Worm (Caenorhabditis elegans): ENCODE data around the gene C37C3.12.

C37C3.12 gene

DNA sequence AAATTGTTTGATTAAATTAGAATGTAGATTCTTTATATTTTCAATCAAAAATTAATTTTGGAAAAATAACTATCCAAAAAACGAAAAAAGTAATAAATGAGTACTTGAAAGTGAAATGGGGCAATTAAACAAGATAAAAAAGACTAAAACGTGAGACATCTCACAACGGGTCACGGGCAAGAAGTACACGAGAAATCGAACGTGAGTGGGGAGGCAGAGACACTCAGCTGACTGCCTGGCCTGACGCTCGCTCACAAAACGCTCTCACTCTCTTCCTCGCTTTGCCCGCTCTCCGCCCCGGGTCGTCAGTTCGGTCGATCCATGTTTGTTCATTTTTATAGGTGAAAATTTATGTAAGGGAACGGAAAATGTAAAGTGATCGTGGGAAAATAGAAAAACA, 8.9 kb upstream of the C37C3.12 start (continued):
- no peak for TF ChIP-seq pbrm-1 (GFP tag; IDR thresholded peaks at IDR 0.05)
- TF ChIP-seq somi-1 (GFP tag; optimal IDR thresholded peaks at IDR 0.05), result no peak
- no peak for TF ChIP-seq snpc-4 (GFP tag; optimal IDR thresholded peaks at IDR 0.05)
- TF ChIP-seq snpc-4 (tag; optimal IDR thresholded peaks at IDR 0.05), result peak in 1 of 4 experiments; percentile 8
- no peak for TF ChIP-seq mxl-1 (tag; optimal IDR thresholded peaks at IDR 0.05)
- TF ChIP-seq ets-4 (GFP tag; optimal IDR thresholded peaks at IDR 0.05), result no peak
- peak; percentile 2 for TF ChIP-seq atf-7 (tag; optimal IDR thresholded peaks at IDR 0.05)
- TF ChIP-seq lag-1 (GFP tag; IDR thresholded peaks at IDR 0.05), result no peak
- no peak for TF ChIP-seq snpc-1.1 (tag; optimal IDR thresholded peaks at IDR 0.05; ENCODE audit: insufficient read depth)
- no peak for TF ChIP-seq ztf-18 (tag; optimal IDR thresholded peaks at IDR 0.05)
- no peak for TF ChIP-seq him-1 (tag; optimal IDR thresholded peaks at IDR 0.05)
- no peak for TF ChIP-seq hlh-26 (GFP tag; conservative IDR thresholded peaks at IDR 0.05)
- TF ChIP-seq athp-1 (tag; optimal IDR thresholded peaks at IDR 0.05), result no peak
- TF ChIP-seq ceh-100 (GFP tag; IDR thresholded peaks at IDR 0.05), result no peak
- no peak for TF ChIP-seq lsl-1 (GFP tag; optimal IDR thresholded peaks at IDR 0.05)
- TF ChIP-seq sptf-2 (GFP tag; optimal IDR thresholded peaks at IDR 0.05), result no peak
- TF ChIP-seq F23B12.7 (tag; optimal IDR thresholded peaks at IDR 0.05; ENCODE audit: insufficient read depth), result no peak
- TF ChIP-seq D2030.7 (GFP tag; IDR thresholded peaks at IDR 0.05), result no peak
- TF ChIP-seq efl-1 (GFP tag; optimal IDR thresholded peaks at IDR 0.05), result no peak
- no peak for TF ChIP-seq sea-2 (GFP tag; IDR thresholded peaks at IDR 0.05)
- no peak for TF ChIP-seq F22D6.2 (tag; optimal IDR thresholded peaks at IDR 0.05)
- TF ChIP-seq rcor-1 (GFP tag; IDR thresholded peaks at IDR 0.05), result no peak
- no peak for TF ChIP-seq nfyb-1 (GFP tag; IDR thresholded peaks at IDR 0.05)
- TF ChIP-seq madf-10 (tag; optimal IDR thresholded peaks at IDR 0.05), result no peak
- TF ChIP-seq nhr-179 (tag; optimal IDR thresholded peaks at IDR 0.05), result no peak
- TF ChIP-seq ztf-25 (GFP tag; IDR thresholded peaks at IDR 0.05), result no peak
- peak; percentile 50; the same call in 1 of the 2 replicates for TF ChIP-seq dox-1 (GFP tag; IDR thresholded peaks at IDR 0.05)
- TF ChIP-seq egrh-3 (GFP tag; IDR thresholded peaks at IDR 0.05), result peak; percentile 57; the same call in 1 of the 2 replicates
- no peak for TF ChIP-seq madf-8 (GFP tag; conservative IDR thresholded peaks at IDR 0.05)
- TF ChIP-seq B0336.3 (GFP tag; IDR thresholded peaks at IDR 0.05), result no peak
- no peak for TF ChIP-seq snpc-3.4 (tag; optimal IDR thresholded peaks at IDR 0.05)
- TF ChIP-seq repo-1 (tag; optimal IDR thresholded peaks at IDR 0.05), result no peak
- no peak for TF ChIP-seq nfya-2 (GFP tag; IDR thresholded peaks at IDR 0.05)
- no peak for TF ChIP-seq bed-2 (GFP tag; IDR thresholded peaks at IDR 0.05)
- TF ChIP-seq ceh-91 (GFP tag; IDR thresholded peaks at IDR 0.05), result no peak
- TF ChIP-seq Y95B8A.8 (GFP tag; IDR thresholded peaks at IDR 0.05), result no peak
- TF ChIP-seq C06A6.2 (GFP tag; conservative IDR thresholded peaks at IDR 0.05), result no peak
- TF ChIP-seq tbx-9 (tag; optimal IDR thresholded peaks at IDR 0.05; ENCODE audit: borderline replicate concordance), result no peak
- TF ChIP-seq ceh-58 (GFP tag; IDR thresholded peaks at IDR 0.05), result no peak
- no peak for TF ChIP-seq C17E4.6 (GFP tag; IDR thresholded peaks at IDR 0.05)
- TF ChIP-seq hrde-1 (tag; optimal IDR thresholded peaks at IDR 0.05; ENCODE audit: borderline replicate concordance), result no peak
- no peak for TF ChIP-seq xnd-1 (tag; optimal IDR thresholded peaks at IDR 0.05)
- TF ChIP-seq tbp1 (GFP tag; optimal IDR thresholded peaks at IDR 0.05), result no peak
- peak; percentile 10 for TF ChIP-seq lin-40 (tag; optimal IDR thresholded peaks at IDR 0.05)
- TF ChIP-seq mcd-1 (GFP tag; IDR thresholded peaks at IDR 0.05), result peak; percentile 24; the same call in 1 of the 2 replicates
- TF ChIP-seq ztf-6 (GFP tag; IDR thresholded peaks at IDR 0.05), result no peak
- peak; percentile 10 for TF ChIP-seq mel-28 (tag; optimal IDR thresholded peaks at IDR 0.05; ENCODE audit: borderline replicate concordance)

Measured in whole organism, young adult.